Worm (Caenorhabditis elegans): ENCODE data around the gene acly-2.
"Not testable (repeated sequence)": the region's sequence is repeated elsewhere in the genome, so short reads cannot be mapped to it uniquely, and the experiment has no call there.

acly-2 gene

ce11 chrV:13105840-13106429 lies 10.4 kb upstream of the acly-2 start:
- TF ChIP-seq unc-62 (GFP tag; optimal IDR thresholded peaks at IDR 0.05), result no peak

ce11 chrV:13111599-13112191 lies 4.6 kb upstream of the acly-2 start:
- TF ChIP-seq unc-62 (GFP tag; optimal IDR thresholded peaks at IDR 0.05), result no peak

ce11 chrV:13112937-13113497 lies 3.3 kb upstream of the acly-2 start:
- no peak for TF ChIP-seq unc-62 (GFP tag; optimal IDR thresholded peaks at IDR 0.05)

ce11 chrV:13114552-13115237 lies 1.6 kb upstream of the acly-2 start:
- TF ChIP-seq unc-62 (GFP tag; optimal IDR thresholded peaks at IDR 0.05), result no peak

- no peak for TF ChIP-seq unc-62 (GFP tag; optimal IDR thresholded peaks at IDR 0.05)
Measured at ce11 chrV:13120097-13120496, 3.8 kb downstream of the acly-2 start, which contains the start of gene max-1. Gene max-1, minus strand, starts transcription at chrV:13120220.

- no peak for TF ChIP-seq unc-62 (GFP tag; optimal IDR thresholded peaks at IDR 0.05)
Measured at ce11 chrV:13121266-13121665, 5.0 kb downstream of the acly-2 start.

ce11 chrV:13129895-13130294 lies 13.6 kb downstream of the acly-2 start, which contains the start of gene eat-6:
Gene eat-6, minus strand, starts transcription at chrV:13129995.
- TF ChIP-seq unc-62 (GFP tag; optimal IDR thresholded peaks at IDR 0.05), result no peak

- no peak for TF ChIP-seq unc-62 (GFP tag; optimal IDR thresholded peaks at IDR 0.05)
Measured at ce11 chrV:13130439-13130840, 14.2 kb downstream of the acly-2 start.

- TF ChIP-seq unc-62 (GFP tag; optimal IDR thresholded peaks at IDR 0.05), result no peak
Measured at ce11 chrV:13131487-13131886, 15.2 kb downstream of the acly-2 start.

- no peak for TF ChIP-seq unc-62 (GFP tag; optimal IDR thresholded peaks at IDR 0.05)
Measured at ce11 chrV:13133380-13133779, 17.1 kb downstream of the acly-2 start, which contains the start of gene B0365.9. Gene B0365.9, minus strand, starts transcription at chrV:13133565.

ce11 chrV:13134786-13135185 lies 18.5 kb downstream of the acly-2 start, which contains the start of gene clec-225:
Gene clec-225, minus strand, starts transcription at chrV:13134886.
- TF ChIP-seq unc-62 (GFP tag; optimal IDR thresholded peaks at IDR 0.05), result not testable (repeated sequence)

ce11 chrV:13137955-13138354 lies 21.7 kb downstream of the acly-2 start, which contains the start of gene clec-41:
Gene clec-41, minus strand, starts transcription at chrV:13138101.
- TF ChIP-seq unc-62 (GFP tag; optimal IDR thresholded peaks at IDR 0.05), result no peak

- no peak for TF ChIP-seq unc-62 (GFP tag; optimal IDR thresholded peaks at IDR 0.05)
Measured at ce11 chrV:13138681-13139080, 22.4 kb downstream of the acly-2 start, which contains the start of gene dhc-3. Gene dhc-3, plus strand, starts transcription at chrV:13138981.

- no peak for TF ChIP-seq unc-62 (GFP tag; optimal IDR thresholded peaks at IDR 0.05)
Measured at ce11 chrV:13152575-13152974, 36.3 kb downstream of the acly-2 start, which contains the start of gene noca-1. Gene noca-1, plus strand, starts transcription at chrV:13152919.

ce11 chrV:13154225-13154624 lies 37.9 kb downstream of the acly-2 start:
- no peak for TF ChIP-seq unc-62 (GFP tag; optimal IDR thresholded peaks at IDR 0.05)

ce11 chrV:13157073-13157472 lies 40.8 kb downstream of the acly-2 start:
- TF ChIP-seq unc-62 (GFP tag; optimal IDR thresholded peaks at IDR 0.05), result no peak
